Fruit fly (Drosophila melanogaster): ENCODE measurements around the gene Rop.
A peak's percentile ranks its signal among the peaks of the same experiment; 100 is the strongest.

The Rop gene

DNA sequence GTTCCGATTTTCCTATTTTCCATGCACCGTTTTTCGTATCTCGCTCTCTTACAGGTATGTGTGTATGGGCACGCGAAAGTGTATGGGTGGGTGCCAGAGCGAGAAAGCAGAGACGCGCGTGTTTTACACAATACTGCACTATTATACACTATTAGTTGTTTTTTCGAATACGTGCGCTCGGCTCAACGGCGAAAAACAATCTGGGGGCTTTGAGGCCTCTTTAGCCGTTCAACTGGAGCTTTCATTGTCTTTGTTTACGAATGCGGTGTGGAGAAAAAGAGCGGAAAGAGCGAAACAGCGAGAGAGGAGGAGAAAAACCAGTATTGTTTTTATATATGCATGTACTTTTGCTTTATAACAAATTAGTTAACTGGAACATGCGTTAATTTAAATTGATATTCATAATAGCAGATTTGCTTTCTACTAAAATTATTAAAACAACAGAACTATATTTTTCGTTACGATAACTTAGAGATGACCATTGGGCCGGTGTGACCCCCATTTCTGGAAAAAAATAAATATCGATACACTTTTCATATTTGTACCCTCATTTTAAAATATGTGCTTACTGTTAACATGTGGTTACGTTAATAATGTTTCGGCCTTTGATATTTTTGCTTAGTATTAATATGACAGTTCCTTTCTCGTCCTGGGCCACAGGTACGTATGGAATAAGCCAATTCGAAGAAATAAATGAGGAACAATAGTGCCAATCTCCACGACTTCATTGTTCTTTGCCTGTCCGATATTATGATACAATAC, 36.1 kb downstream of the Rop start, which contains the start of gene CG14995 (continued):
- TF ChIP-seq CoRest (tag; optimal IDR thresholded peaks at IDR 0.05) (no peak), CG10654 (GFP tag; optimal IDR thresholded peaks at IDR 0.05) (no peak), Vsx1 (GFP tag; optimal IDR thresholded peaks at IDR 0.05) (no peak), Lhr (GFP tag; optimal IDR thresholded peaks at IDR 0.05) (no peak), CG31365 (tag; optimal IDR thresholded peaks at IDR 0.05) (peak; percentile 48), CG2120 (GFP tag; optimal IDR thresholded peaks at IDR 0.05) (no peak), fu2 (GFP tag; optimal IDR thresholded peaks at IDR 0.05) (no peak), CG14965 (GFP tag; optimal IDR thresholded peaks at IDR 0.05; ENCODE audit: borderline replicate concordance) (no peak), p53 (GFP tag; optimal IDR thresholded peaks at IDR 0.05) (no peak), NC2β (GFP tag; optimal IDR thresholded peaks at IDR 0.05) (no peak), Ada2b (GFP tag; IDR thresholded peaks at IDR 0.05) (no peak), tap (tag; optimal IDR thresholded peaks at IDR 0.05) (peak; percentile 35), cato (GFP tag; optimal IDR thresholded peaks at IDR 0.05; ENCODE audit: borderline replicate concordance) (no peak), repo (GFP tag; optimal IDR thresholded peaks at IDR 0.05) (no peak), Dp (GFP tag; optimal IDR thresholded peaks at IDR 0.05) (peak; percentile 72), Rx (GFP tag; IDR thresholded peaks at IDR 0.05) (no peak), CG3726 (GFP tag; IDR thresholded peaks at IDR 0.05) (no peak), vfl (GFP tag; optimal IDR thresholded peaks at IDR 0.05) (no peak), tx (GFP tag; optimal IDR thresholded peaks at IDR 0.05) (no peak), CG4617 (GFP tag; optimal IDR thresholded peaks at IDR 0.05; ENCODE audit: borderline replicate concordance) (peak; percentile 41), CG4424 (GFP tag; optimal IDR thresholded peaks at IDR 0.05) (no peak), sd (tag; optimal IDR thresholded peaks at IDR 0.05) (peak; percentile 79), Tbp (GFP tag; optimal IDR thresholded peaks at IDR 0.05) (no peak), CG1603 (tag; optimal IDR thresholded peaks at IDR 0.05) (no peak), exex (tag; optimal IDR thresholded peaks at IDR 0.05) (peak; percentile 31), CG3281 (GFP tag; optimal IDR thresholded peaks at IDR 0.05) (peak; percentile 44), CG8388 (GFP tag; optimal IDR thresholded peaks at IDR 0.05) (no peak), CG2129 (GFP tag; IDR thresholded peaks at IDR 0.05; ENCODE audit: partially characterized antibody) (0 out of 2 replicates have a peak, but pooled peaks have one; percentile 19), HmgD (GFP tag; optimal IDR thresholded peaks at IDR 0.05) (no peak), gro (GFP tag; optimal IDR thresholded peaks at IDR 0.05) (peak; percentile 24), danr (GFP tag; IDR thresholded peaks at IDR 0.05) (no peak), oc (tag; optimal IDR thresholded peaks at IDR 0.05) (peak; percentile 67), bbx (GFP tag; IDR thresholded peaks at IDR 0.05; ENCODE audit: partially characterized antibody) (peak; percentile 51; the same call in 1 of the 2 replicates), CG1233 (GFP tag; optimal IDR thresholded peaks at IDR 0.05) (no peak), usp (GFP tag; optimal IDR thresholded peaks at IDR 0.05) (no peak), CG10147 (GFP tag; optimal IDR thresholded peaks at IDR 0.05) (no peak), CG15011 (GFP tag; optimal IDR thresholded peaks at IDR 0.05) (no peak), Lim3 (GFP tag; IDR thresholded peaks at IDR 0.05) (no peak), ewg (GFP tag; optimal IDR thresholded peaks at IDR 0.05) (no peak), esg (GFP tag; conservative IDR thresholded peaks at IDR 0.05) (no peak), CG8290 (GFP tag; optimal IDR thresholded peaks at IDR 0.05) (no peak), CG8290 (tag; optimal IDR thresholded peaks at IDR 0.05) (peak in 1 of 2 experiments; percentile 55), Doc2 (GFP tag; IDR thresholded peaks at IDR 0.05) (no peak), pho (GFP tag; optimal IDR thresholded peaks at IDR 0.05) (no peak), CG18599 (GFP tag; optimal IDR thresholded peaks at IDR 0.05) (peak; percentile 35), unc-4 (GFP tag; IDR thresholded peaks at IDR 0.05; ENCODE audit: partially characterized antibody) (peak; percentile 72), CG12659 (GFP tag; optimal IDR thresholded peaks at IDR 0.05) (peak; percentile 11), scrt (GFP tag; optimal IDR thresholded peaks at IDR 0.05) (peak; percentile 52), Doc3 (GFP tag; IDR thresholded peaks at IDR 0.05; ENCODE audit: partially characterized antibody) (peak; percentile 59)
